Fruit fly (Drosophila melanogaster): ENCODE measurements around the gene sens-2.

The sens-2 gene

DNA sequence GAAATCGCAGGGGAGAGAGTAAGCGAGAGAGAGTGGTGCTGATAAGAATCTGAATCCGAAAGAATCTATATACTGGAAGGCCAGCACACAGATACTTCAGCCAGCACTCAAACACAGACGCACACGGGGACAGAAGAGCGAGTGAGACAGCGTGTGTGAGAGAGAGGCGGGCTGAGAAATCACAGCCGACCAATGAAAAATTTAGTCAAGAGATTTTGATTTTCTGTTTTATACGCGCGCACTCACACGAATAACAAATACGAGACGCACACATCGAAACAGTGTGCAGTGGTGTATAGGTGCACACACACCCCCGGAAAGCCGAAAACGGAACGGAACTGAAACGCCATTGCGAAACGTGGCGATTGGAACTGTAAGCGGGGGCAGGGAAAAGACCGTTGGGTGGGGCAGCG is 11.9 kb downstream of the sens-2 start (continued):
- TF ChIP-seq Abd-B (GFP tag; optimal IDR thresholded peaks at IDR 0.05) (no peak), lov (optimal IDR thresholded peaks at IDR 0.05) (no peak), lov (GFP tag; IDR thresholded peaks at IDR 0.05) (0 out of 3 replicates have a peak, but pooled peaks have one; percentile 71), Fer3 (tag; optimal IDR thresholded peaks at IDR 0.05) (no peak), CG5245 (GFP tag; optimal IDR thresholded peaks at IDR 0.05) (no peak), CG9876 (GFP tag; optimal IDR thresholded peaks at IDR 0.05) (no peak), slbo (GFP tag; IDR thresholded peaks at IDR 0.05) (peak; percentile 48), Deaf1 (tag; optimal IDR thresholded peaks at IDR 0.05) (peak; percentile 80), CoRest (tag; optimal IDR thresholded peaks at IDR 0.05) (peak; percentile 47), Hsf (GFP tag; optimal IDR thresholded peaks at IDR 0.05) (no peak), repo (GFP tag; optimal IDR thresholded peaks at IDR 0.05) (no peak), insv (GFP tag; optimal IDR thresholded peaks at IDR 0.05) (peak in 1 of 2 experiments; percentile 84), vnd (GFP tag; IDR thresholded peaks at IDR 0.05; ENCODE audit: partially characterized antibody) (no peak), sens-2 (GFP tag; IDR thresholded peaks at IDR 0.05) (peak; percentile 99), CG32767 (GFP tag; IDR thresholded peaks at IDR 0.05) (0 out of 2 replicates have a peak, but pooled peaks have one; percentile 7), NK7.1 (GFP tag; optimal IDR thresholded peaks at IDR 0.05) (no peak), abd-A (tag; optimal IDR thresholded peaks at IDR 0.05) (peak; percentile 58), ttk (GFP tag; IDR thresholded peaks at IDR 0.05) (peak; percentile 34), CG18619 (GFP tag; optimal IDR thresholded peaks at IDR 0.05) (no peak), MESR4 (GFP tag; optimal IDR thresholded peaks at IDR 0.05) (no peak), NC2α (GFP tag; optimal IDR thresholded peaks at IDR 0.05) (no peak), oc (tag; optimal IDR thresholded peaks at IDR 0.05) (peak; percentile 61), tll (GFP tag; optimal IDR thresholded peaks at IDR 0.05) (no peak), CG12219 (GFP tag; optimal IDR thresholded peaks at IDR 0.05) (no peak), Ets65A (GFP tag) (peak; percentile 88), sim (GFP tag; IDR thresholded peaks at IDR 0.05) (no peak), dati (GFP tag; IDR thresholded peaks at IDR 0.05) (no peak), NfI (GFP tag; optimal IDR thresholded peaks at IDR 0.05) (peak; percentile 17), CG13624 (GFP tag; optimal IDR thresholded peaks at IDR 0.05) (no peak), Poxn (GFP tag; IDR thresholded peaks at IDR 0.05) (no peak), CG2129 (GFP tag; IDR thresholded peaks at IDR 0.05; ENCODE audit: partially characterized antibody) (no peak), CTCF (GFP tag; optimal IDR thresholded peaks at IDR 0.05) (no peak), Atf3 (GFP tag; optimal IDR thresholded peaks at IDR 0.05) (no peak), gcm2 (GFP tag; optimal IDR thresholded peaks at IDR 0.05) (no peak), wor (GFP tag; IDR thresholded peaks at IDR 0.05) (no peak), kni (GFP tag; optimal IDR thresholded peaks at IDR 0.05) (peak; percentile 37), rib (GFP tag; IDR thresholded peaks at IDR 0.05) (0 out of 2 replicates have a peak, but pooled peaks have one; percentile 37), CG12155 (GFP tag; optimal IDR thresholded peaks at IDR 0.05) (no peak), esg (GFP tag; conservative IDR thresholded peaks at IDR 0.05) (no peak), tup (GFP tag; optimal IDR thresholded peaks at IDR 0.05) (no peak), chm (GFP tag; IDR thresholded peaks at IDR 0.05) (0 out of 2 replicates have a peak, but pooled peaks have one; percentile 35), CG1603 (tag; optimal IDR thresholded peaks at IDR 0.05) (peak; percentile 19), p53 (GFP tag; optimal IDR thresholded peaks at IDR 0.05) (no peak), stc (GFP tag; IDR thresholded peaks at IDR 0.05) (peak; percentile 52; the same call in 1 of the 2 replicates), tgo (GFP tag; IDR thresholded peaks at IDR 0.05) (no peak), CG18476 (GFP tag; optimal IDR thresholded peaks at IDR 0.05) (no peak), cg (GFP tag; optimal IDR thresholded peaks at IDR 0.05) (peak; percentile 99), CG32532 (GFP tag; IDR thresholded peaks at IDR 0.05) (peak; percentile 28; the same call in 1 of the 2 replicates), pum (GFP tag; optimal IDR thresholded peaks at IDR 0.05) (no peak), MTF-1 (GFP tag; optimal IDR thresholded peaks at IDR 0.05; ENCODE audit: borderline replicate concordance) (peak; percentile 14), CG33213 (GFP tag; optimal IDR thresholded peaks at IDR 0.05) (no peak), CG7271 (tag; optimal IDR thresholded peaks at IDR 0.05) (no peak)

Measured in whole organism, embryonic.